Fruit fly (Drosophila melanogaster) whole organism, pupa: ENCODE data around the gene CG33523.

Experiments used
- CG12605 ChIP-seq: fragments of 200-800 bp; sonication (Bioruptor generic); IDR thresholded peaks from 2 replicates; pipeline ENCODE4 v1.3.6; 2022; ENCODE audit warnings: missing biosample characterization, missing genetic modification characterization
- CG32121 ChIP-seq: fragments of 200-800 bp; sonication (Bioruptor generic); IDR thresholded peaks from 2 replicates; pipeline ENCODE4 v1.3.6; 2022; ENCODE audit warnings: missing biosample characterization, missing genetic modification characterization
- CG4496 ChIP-seq: fragments of 200-800 bp; sonication (Bioruptor generic); IDR thresholded peaks from 3 replicates; pipeline ENCODE4 v1.3.6; 2022; ENCODE audit warnings: missing biosample characterization, missing genetic modification characterization
- CG8301 ChIP-seq: fragments of 200-800 bp; sonication (Bioruptor generic); optimal IDR thresholded peaks from 2 replicates; lab custom pipeline; 2018; ENCODE audit warnings: missing biosample characterization, mild to moderate bottlenecking, missing genetic modification characterization
- Ets98B ChIP-seq: fragments of 200-800 bp; sonication (Bioruptor generic); IDR thresholded peaks from 2 replicates; pipeline ENCODE4 v1.3.6; 2022; ENCODE audit warnings: missing biosample characterization, missing genetic modification characterization
- Pif1B ChIP-seq: fragments of 200-800 bp; sonication (Bioruptor generic); optimal IDR thresholded peaks from 3 replicates; lab custom pipeline; 2016; ENCODE audit warnings: missing biosample characterization, missing genetic modification characterization
- Snoo ChIP-seq: fragments of 200-800 bp; sonication (Bioruptor generic); optimal IDR thresholded peaks from 3 replicates; lab custom pipeline; 2017; ENCODE audit warnings: missing biosample characterization, mild to moderate bottlenecking, missing genetic modification characterization, inconsistent platforms
- gl ChIP-seq: fragments of 200-800 bp; sonication (Bioruptor generic); optimal IDR thresholded peaks from 2 replicates; lab custom pipeline; 2018; ENCODE audit warnings: missing biosample characterization, mild to moderate bottlenecking, missing genetic modification characterization

DNA sequence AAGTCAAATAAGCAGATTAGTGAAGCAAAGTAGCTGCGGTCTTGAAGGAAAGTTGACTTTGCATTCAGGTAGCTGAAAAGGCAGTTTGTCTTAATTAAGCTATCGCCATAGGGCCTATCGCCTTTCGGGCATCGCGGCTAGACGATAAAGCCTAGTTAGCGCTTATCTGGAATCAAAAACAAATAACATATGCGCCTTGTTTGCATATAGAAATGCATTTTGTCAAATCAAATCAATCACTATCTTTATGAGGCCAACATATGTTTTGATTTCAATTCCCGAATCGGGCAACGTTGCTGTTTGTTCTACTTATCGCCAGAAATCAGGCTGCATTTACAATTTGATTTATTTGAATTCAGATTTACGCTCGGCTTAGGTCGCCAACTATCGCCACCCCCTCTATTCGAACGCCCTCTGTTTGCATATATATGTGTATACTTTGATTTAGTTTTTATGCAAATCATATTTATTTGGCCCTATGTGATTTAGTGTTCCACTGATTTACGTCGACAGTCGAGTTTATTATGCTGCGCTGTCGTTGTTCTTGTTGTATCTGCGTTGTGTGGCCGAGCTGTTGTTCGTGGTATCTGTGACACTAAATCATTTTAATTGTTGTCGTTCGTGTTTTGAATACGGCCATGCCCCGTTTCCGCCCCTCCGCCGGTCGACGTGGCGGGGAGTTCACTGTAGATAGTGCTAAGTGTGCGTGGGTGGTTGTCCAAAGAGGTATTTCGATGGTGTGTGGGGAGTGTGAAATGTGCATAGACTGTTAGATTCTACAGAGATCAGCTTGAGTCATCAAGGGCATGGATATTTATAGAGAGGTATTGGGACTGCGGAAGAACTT lies 51.1 kb downstream of the CG33523 start:
- TF ChIP-seq CG8301 (tag; lab: Kevin White, UChicago) = no peak
- TF ChIP-seq Pif1B (GFP tag; lab: Kevin White, UChicago) = no peak
- no peak for TF ChIP-seq CG32121
- TF ChIP-seq Snoo (tag; lab: Kevin White, UChicago) = no peak
- TF ChIP-seq CG4496 (GFP tag; lab: Robert Waterston, UW) = no peak
- TF ChIP-seq gl = no peak
- no peak for TF ChIP-seq Ets98B (GFP tag; lab: Robert Waterston, UW)
- TF ChIP-seq CG12605 (GFP tag; lab: Robert Waterston, UW) = no peak
